Fruit fly (Drosophila melanogaster) whole organism, embryonic: Measurements from ENCODE around the gene CG46465.

Experiments used
- Abd-B ChIP-seq: fragments of 200-800 bp; sonication (Bioruptor generic); optimal IDR thresholded peaks from 2 replicates; lab custom pipeline; 2018; ENCODE audit warnings: missing biosample characterization, mild to moderate bottlenecking, missing genetic modification characterization, moderate library complexity
- Antp ChIP-seq: fragments of 200-800 bp; sonication (Bioruptor generic); optimal IDR thresholded peaks from 3 replicates; lab custom pipeline; 2016; ENCODE audit warnings: missing biosample characterization, missing genetic modification characterization
- B-H1 ChIP-seq: fragments of 200-800 bp; sonication (Bioruptor generic); IDR thresholded peaks from 3 replicates; pipeline ENCODE4 v1.3.6; 2022; ENCODE audit warnings: missing biosample characterization, missing genetic modification characterization
- BEAF-32 ChIP-seq: fragments of 200-800 bp; sonication (Bioruptor generic); optimal IDR thresholded peaks from 3 replicates; lab custom pipeline; 2017; ENCODE audit warnings: missing biosample characterization, missing genetic modification characterization, mild to moderate bottlenecking, moderate library complexity, missing genetic modification reagents
- CG10565 ChIP-seq: fragments of 200-800 bp; sonication (Bioruptor generic); optimal IDR thresholded peaks from 3 replicates; lab custom pipeline; 2016; ENCODE audit warnings: missing biosample characterization, mild to moderate bottlenecking, missing genetic modification characterization
- CG12155 ChIP-seq: fragments of 200-800 bp; sonication (Bioruptor generic); optimal IDR thresholded peaks from 3 replicates; lab custom pipeline; 2016; ENCODE audit warnings: missing biosample characterization, missing genetic modification characterization
- CG16779 ChIP-seq: fragments of 200-800 bp; sonication (Bioruptor generic); IDR thresholded peaks from 2 replicates; pipeline ENCODE4 v1.3.6; 2022; ENCODE audit warnings: missing biosample characterization, missing genetic modification characterization
- CG16815 ChIP-seq: fragments of 200-800 bp; sonication (Bioruptor generic); optimal IDR thresholded peaks from 3 replicates; lab custom pipeline; 2017; ENCODE audit warnings: missing biosample characterization, mild to moderate bottlenecking, missing genetic modification characterization
- CG17612 ChIP-seq: fragments of 200-800 bp; sonication (Bioruptor generic); IDR thresholded peaks from 2 replicates; pipeline ENCODE4 v1.3.6; 2022; ENCODE audit warnings: missing biosample characterization, missing genetic modification characterization
- CG17912 ChIP-seq: fragments of 200-800 bp; sonication (Bioruptor generic); optimal IDR thresholded peaks from 2 replicates; lab custom pipeline; 2018; ENCODE audit warnings: missing biosample characterization, mild to moderate bottlenecking, missing genetic modification characterization
- CG30020 ChIP-seq: fragments of 200-800 bp; optimal IDR thresholded peaks from 2 replicates; lab custom pipeline; 2019; ENCODE audit warnings: missing biosample characterization, mild to moderate bottlenecking, missing genetic modification characterization, moderate library complexity
- CG3407 ChIP-seq: fragments of 200-800 bp; sonication (Bioruptor generic); optimal IDR thresholded peaks from 2 replicates; lab custom pipeline; 2018; ENCODE audit warnings: missing biosample characterization, mild to moderate bottlenecking, missing genetic modification characterization
- CG3838 ChIP-seq: fragments of 200-800 bp; sonication (Bioruptor generic); optimal IDR thresholded peaks from 3 replicates; lab custom pipeline; 2016; ENCODE audit warnings: missing biosample characterization, missing genetic modification characterization
- CG4360 ChIP-seq: fragments of 200-800 bp; sonication (Bioruptor generic); IDR thresholded peaks from 2 replicates; pipeline ENCODE4 v1.3.6; 2022; ENCODE audit warnings: missing biosample characterization, missing genetic modification characterization
- CG4707 ChIP-seq: fragments of 200-800 bp; sonication (Bioruptor generic); optimal IDR thresholded peaks from 2 replicates; lab custom pipeline; 2018; ENCODE audit warnings: missing biosample characterization, mild to moderate bottlenecking, missing genetic modification characterization, moderate library complexity
- CG5245 ChIP-seq: fragments of 200-800 bp; sonication (Bioruptor generic); optimal IDR thresholded peaks from 3 replicates; lab custom pipeline; 2016; ENCODE audit warnings: missing biosample characterization, missing genetic modification characterization
- Dfd ChIP-seq, 2 experiments: fragments of >200 bp; optimal IDR thresholded peaks; 2 replicates each; lab custom pipeline; 2017; ENCODE audit warnings: missing biosample characterization in 2 of 2, missing genetic modification characterization in 2 of 2
- Fer2 ChIP-seq: fragments of 200-800 bp; sonication (Bioruptor generic); optimal IDR thresholded peaks from 2 replicates; lab custom pipeline; 2018; ENCODE audit warnings: missing biosample characterization, mild to moderate bottlenecking, missing genetic modification characterization, moderate library complexity
- Hey ChIP-seq: fragments of 200-800 bp; sonication (Bioruptor generic); optimal IDR thresholded peaks from 3 replicates; lab custom pipeline; 2018; ENCODE audit warnings: missing biosample characterization, mild to moderate bottlenecking, missing genetic modification characterization
- Med ChIP-seq: fragments of 200-800 bp; sonication (Bioruptor generic); peaks from one replicate; lab custom pipeline; 2016; ENCODE audit warnings: missing biosample characterization, missing genetic modification characterization, mild to moderate bottlenecking, inconsistent platforms, moderate library complexity
- NC2α ChIP-seq: fragments of 200-800 bp; sonication (Bioruptor generic); optimal IDR thresholded peaks from 2 replicates; lab custom pipeline; 2016; ENCODE audit warnings: missing biosample characterization, missing genetic modification characterization
- Stat92E ChIP-seq, 3 experiments: fragments of >200 bp in 2 of 3; fragments of 200-800 bp in 1 of 3; sonication (Bioruptor generic) in 1 of 3; optimal IDR thresholded peaks; 2 replicates each; lab custom pipeline; 2017 to 2019; ENCODE audit warnings: missing biosample characterization in 3 of 3, missing genetic modification characterization in 3 of 3, mild to moderate bottlenecking in 1 of 3, moderate library complexity in 1 of 3
- abd-A ChIP-seq: fragments of 200-800 bp; sonication (Bioruptor generic); optimal IDR thresholded peaks from 3 replicates; lab custom pipeline; 2019; ENCODE audit warnings: missing biosample characterization, mild to moderate bottlenecking, missing genetic modification characterization, moderate library complexity
- ara ChIP-seq: fragments of 200-800 bp; sonication (Bioruptor generic); IDR thresholded peaks from 2 replicates; pipeline ENCODE4 v1.3.6; 2022; ENCODE audit warnings: missing biosample characterization, missing genetic modification characterization
- bcd ChIP-seq: fragments of 200-800 bp; sonication (Bioruptor generic); optimal IDR thresholded peaks from 2 replicates; lab custom pipeline; 2017; ENCODE audit warnings: missing biosample characterization, mild to moderate bottlenecking, missing genetic modification characterization
- chinmo ChIP-seq: fragments of 200-800 bp; sonication (Bioruptor generic); IDR thresholded peaks from 4 replicates; pipeline ENCODE4 v1.3.6; 2022; ENCODE audit warnings: missing biosample characterization, missing genetic modification characterization; ENCODE audit not compliant: partially characterized antibody
- crol ChIP-seq: fragments of 200-800 bp; sonication (Bioruptor generic); IDR thresholded peaks from 2 replicates; pipeline ENCODE4 v1.3.6; 2022; ENCODE audit warnings: missing biosample characterization, missing genetic modification characterization
- dan ChIP-seq: fragments of 200-800 bp; sonication (Bioruptor generic); IDR thresholded peaks from 2 replicates; pipeline ENCODE4 v1.3.6; 2022; ENCODE audit warnings: missing biosample characterization, missing genetic modification characterization
- disco-r ChIP-seq: fragments of 200-800 bp; sonication (Bioruptor generic); optimal IDR thresholded peaks from 2 replicates; lab custom pipeline; 2016; ENCODE audit warnings: missing biosample characterization, missing genetic modification characterization
- dmrt11E ChIP-seq: fragments of 200-800 bp; sonication (Bioruptor generic); optimal IDR thresholded peaks from 3 replicates; lab custom pipeline; 2018; ENCODE audit warnings: missing biosample characterization, mild to moderate bottlenecking, missing genetic modification characterization, moderate library complexity
- ftz-f1 ChIP-seq: fragments of 200-800 bp; sonication (Bioruptor generic); optimal IDR thresholded peaks from 2 replicates; lab custom pipeline; 2016; ENCODE audit warnings: missing biosample characterization, missing genetic modification characterization
- gcm ChIP-seq: fragments of 200-800 bp; sonication (Bioruptor generic); optimal IDR thresholded peaks from 2 replicates; lab custom pipeline; 2019; ENCODE audit warnings: missing biosample characterization, mild to moderate bottlenecking, missing genetic modification characterization, moderate library complexity
- gro ChIP-seq: fragments of 200-800 bp; sonication (Bioruptor generic); optimal IDR thresholded peaks from 2 replicates; lab custom pipeline; 2016; ENCODE audit warnings: missing biosample characterization, missing genetic modification characterization
- insv ChIP-seq, 2 experiments: fragments of 200-800 bp; sonication (Bioruptor generic); optimal IDR thresholded peaks; 3 replicates each; lab custom pipeline; 2016 to 2018; ENCODE audit warnings: missing biosample characterization in 2 of 2, missing genetic modification characterization in 2 of 2
- kah ChIP-seq: fragments of 200-800 bp; sonication (Bioruptor generic); optimal IDR thresholded peaks from 2 replicates; lab custom pipeline; 2018; ENCODE audit warnings: missing biosample characterization, mild to moderate bottlenecking, missing genetic modification characterization
- lmd ChIP-seq: fragments of 200-800 bp; sonication (Bioruptor generic); IDR thresholded peaks from 2 replicates; pipeline ENCODE4 v1.3.6; 2022; ENCODE audit warnings: missing biosample characterization, missing genetic modification characterization
- maf-S ChIP-seq: fragments of 200-800 bp; sonication (Bioruptor generic); optimal IDR thresholded peaks from 2 replicates; lab custom pipeline; 2016; ENCODE audit warnings: missing biosample characterization, missing genetic modification characterization
- sens ChIP-seq: fragments of 200-800 bp; sonication (Bioruptor generic); peaks from one replicate; lab custom pipeline; 2016; ENCODE audit warnings: missing biosample characterization, missing genetic modification characterization
- seq ChIP-seq: fragments of 200-800 bp; sonication (Bioruptor generic); IDR thresholded peaks from 2 replicates; pipeline ENCODE4 v1.3.6; 2022; ENCODE audit warnings: missing biosample characterization, missing genetic modification characterization
- sisA ChIP-seq: fragments of 200-800 bp; sonication (Bioruptor generic); IDR thresholded peaks from 2 replicates; pipeline ENCODE4 v1.3.6; 2022; ENCODE audit warnings: missing biosample characterization, missing genetic modification characterization
- slou ChIP-seq: fragments of 200-800 bp; sonication (Bioruptor generic); optimal IDR thresholded peaks from 3 replicates; lab custom pipeline; 2016; ENCODE audit warnings: missing biosample characterization, missing genetic modification characterization
- tll ChIP-seq, 2 experiments: fragments of 200-800 bp in 1 of 2; fragments of >200 bp in 1 of 2; sonication (Bioruptor generic) in 1 of 2; optimal IDR thresholded peaks; 2 replicates each; lab custom pipeline; 2017 to 2019; ENCODE audit warnings: missing biosample characterization in 2 of 2, missing genetic modification characterization in 2 of 2, mild to moderate bottlenecking in 1 of 2, moderate library complexity in 1 of 2
- tx ChIP-seq: fragments of 200-800 bp; sonication (Bioruptor generic); optimal IDR thresholded peaks from 2 replicates; lab custom pipeline; 2016; ENCODE audit warnings: missing biosample characterization, missing genetic modification characterization
- zen2 ChIP-seq: fragments of 200-800 bp; sonication (Bioruptor generic); IDR thresholded peaks from 3 replicates; pipeline ENCODE4 v1.3.6; 2022; ENCODE audit warnings: missing biosample characterization, missing genetic modification characterization; ENCODE audit not compliant: partially characterized antibody

Gene CG46465

DNA sequence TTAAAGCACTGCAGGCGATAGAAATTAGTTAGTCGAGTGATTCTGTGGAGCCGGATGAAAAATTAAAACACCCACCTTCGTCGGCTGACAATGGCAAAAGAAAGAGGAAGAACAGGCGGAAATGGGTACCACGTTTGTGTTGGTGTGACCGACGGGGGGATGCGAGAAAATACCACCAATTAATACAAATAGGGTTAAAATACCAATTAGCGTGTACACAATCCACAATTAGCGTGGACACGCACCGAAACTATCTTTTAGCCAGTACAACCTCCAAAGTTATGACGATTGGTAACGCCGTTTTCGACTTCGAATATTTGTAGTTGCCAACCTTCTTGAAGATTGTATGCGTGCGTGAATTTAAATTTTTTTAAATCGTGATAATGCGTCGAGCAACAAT, 16.8 kb downstream of the CG46465 start, which contains the start of gene RpL30 (continued):
- TF ChIP-seq Antp (GFP tag; lab: Kevin White, UChicago), result peak; percentile 79
- peak; percentile 90 for TF ChIP-seq CG3407 (GFP tag; lab: Kevin White, UChicago)
- TF ChIP-seq gcm (GFP tag; lab: Kevin White, UChicago), result peak; percentile 87
- TF ChIP-seq tx (GFP tag; lab: Kevin White, UChicago), result peak; percentile 74
- TF ChIP-seq CG16779, result peak; percentile 91
- TF ChIP-seq CG4707 (GFP tag; lab: Kevin White, UChicago), result peak; percentile 94
- peak; percentile 62; the same call in 1 of the 3 replicates for TF ChIP-seq B-H1
- TF ChIP-seq bcd (GFP tag; lab: Kevin White, UChicago), result peak; percentile 94
- TF ChIP-seq CG5245 (GFP tag; lab: Kevin White, UChicago), result peak; percentile 80
- peak; percentile 68 for TF ChIP-seq Fer2
- peak; percentile 70 for TF ChIP-seq CG4360
- TF ChIP-seq Dfd (GFP tag; optimal IDR thresholded peaks at IDR 0.05; lab: Kevin White, UChicago), result no peak
- TF ChIP-seq BEAF-32 (GFP tag; lab: Kevin White, UChicago), result peak; percentile 76
- TF ChIP-seq dmrt11E (tag; lab: Kevin White, UChicago), result peak; percentile 79
- peak; percentile 85 for TF ChIP-seq Abd-B (GFP tag; lab: Kevin White, UChicago)

DNA sequence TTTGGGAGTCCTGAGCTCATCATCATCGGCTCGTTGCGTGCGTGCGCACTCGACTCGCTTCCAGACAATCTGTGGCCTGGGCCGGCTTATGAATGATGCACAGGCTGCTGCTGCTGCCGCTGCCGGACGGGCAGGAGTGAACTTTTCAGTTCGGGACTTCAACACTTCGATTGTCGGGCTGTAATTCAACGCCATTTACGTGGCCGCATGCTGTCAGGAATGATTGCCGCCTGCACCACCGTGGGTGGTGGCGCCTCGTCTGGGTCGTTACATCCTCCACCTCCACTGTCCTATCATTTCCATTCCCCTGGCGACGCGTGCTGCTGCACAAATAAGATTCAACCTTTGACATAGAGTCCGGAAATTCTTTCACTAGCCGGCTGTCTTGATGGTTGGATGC, 17.7 kb downstream of the CG46465 start:
- TF ChIP-seq zen2 (GFP tag; lab: Robert Waterston, UW) (0 out of 3 replicates have a peak, but pooled peaks have one; percentile 38), sens (peak; percentile 26), lmd (GFP tag; lab: Robert Waterston, UW) (0 out of 2 replicates have a peak, but pooled peaks have one; percentile 11), Med (peak; percentile 29), Stat92E (GFP tag; optimal IDR thresholded peaks at IDR 0.05; lab: Kevin White, UChicago) (no peak), Hey (tag; lab: Kevin White, UChicago) (peak; percentile 96), CG3838 (GFP tag; lab: Kevin White, UChicago) (no peak), slou (GFP tag; lab: Kevin White, UChicago) (no peak), chinmo (GFP tag; lab: Robert Waterston, UW) (0 out of 4 replicates have a peak, but pooled peaks have one; percentile 57), abd-A (tag; lab: Kevin White, UChicago) (peak; percentile 26)

- no peak for TF ChIP-seq sisA (GFP tag; lab: Robert Waterston, UW)
Measured at dm6 chr2L:19010566-19010965, 18.3 kb downstream of the CG46465 start, which contains the start of gene robl37BC. Gene robl37BC, plus strand, starts transcription at chr2L:19010866.

dm6 chr2L:19011895-19012645, 19.8 kb downstream of the CG46465 start:
- TF ChIP-seq ara (GFP tag; lab: Robert Waterston, UW) (peak; percentile 80), CG17612 (GFP tag; lab: Robert Waterston, UW) (0 out of 2 replicates have a peak, but pooled peaks have one; percentile 23), kah (GFP tag; lab: Kevin White, UChicago) (no peak), CG17912 (GFP tag; lab: Kevin White, UChicago) (no peak), CG16815 (GFP tag; lab: Kevin White, UChicago) (peak; percentile 66), NC2α (peak; percentile 46), CG12155 (GFP tag; lab: Kevin White, UChicago) (peak; percentile 74), seq (GFP tag; lab: Robert Waterston, UW) (peak; percentile 82), disco-r (GFP tag; lab: Kevin White, UChicago) (peak; percentile 3), insv (GFP tag; optimal IDR thresholded peaks at IDR 0.05; lab: Kevin White, UChicago) (no peak), gcm (GFP tag; lab: Kevin White, UChicago) (peak; percentile 19), ftz-f1 (GFP tag; lab: Kevin White, UChicago) (no peak), CG10565 (no peak), dan (GFP tag; lab: Robert Waterston, UW) (no peak), maf-S (GFP tag; lab: Kevin White, UChicago) (peak; percentile 83), gro (GFP tag; lab: Kevin White, UChicago) (peak; percentile 81), CG30020 (tag; lab: Kevin White, UChicago) (no peak), tll (GFP tag; optimal IDR thresholded peaks at IDR 0.05; lab: Kevin White, UChicago) (no peak), crol (GFP tag; lab: Robert Waterston, UW) (peak; percentile 26; the same call in 1 of the 2 replicates)
